Worm (Caenorhabditis elegans): Measurements from ENCODE around the gene D1005.5.

DNA sequence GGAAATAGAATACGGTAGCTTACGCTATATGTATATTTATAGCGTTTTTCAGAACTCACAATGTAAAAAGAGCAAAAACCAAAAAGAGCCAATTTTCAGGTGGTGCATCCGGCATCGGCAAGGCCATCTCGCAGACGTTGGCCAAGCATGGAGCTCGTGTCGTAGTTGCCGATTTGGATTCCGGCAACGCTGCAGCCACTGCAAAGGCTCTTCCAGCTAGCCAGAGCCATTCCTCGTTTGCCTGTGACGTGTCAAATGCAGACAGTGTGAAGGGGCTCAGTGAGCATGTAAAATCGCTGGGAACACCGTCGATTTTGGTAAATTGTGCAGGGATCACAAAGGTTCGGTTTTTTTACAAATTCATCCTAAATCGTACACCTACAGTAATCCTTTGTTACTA, 14.3 kb upstream of the D1005.5 start:
- TF ChIP-seq elt-3 (tag; optimal IDR thresholded peaks at IDR 0.05) (no peak), blmp-1 (tag; optimal IDR thresholded peaks at IDR 0.05) (no peak), mep-1 (tag; optimal IDR thresholded peaks at IDR 0.05) (no peak), snpc-4 (tag; optimal IDR thresholded peaks at IDR 0.05) (no peak)

All from whole organism, mixed stage, embryonic.